Worm (Caenorhabditis elegans): Measurements from ENCODE around the gene ZC204.12.

The ZC204.12 gene

ce11 chrII:1663516-1663915 is 6.4 kb upstream of the ZC204.12 start, which contains the start of gene duxl-1 (continued):
- TF ChIP-seq nhr-25 (tag; optimal IDR thresholded peaks at IDR 0.05; ENCODE audit: borderline replicate concordance, insufficient read depth) (no peak), dmd-9 (GFP tag; IDR thresholded peaks at IDR 0.05) (no peak), lin-39 (tag; optimal IDR thresholded peaks at IDR 0.05) (no peak), fos-1 (tag; optimal IDR thresholded peaks at IDR 0.05) (no peak), aha-1 (tag) (peak; percentile 93), hif-1 (tag; optimal IDR thresholded peaks at IDR 0.05) (peak in 1 of 2 experiments; percentile 86), ztf-7 (tag; optimal IDR thresholded peaks at IDR 0.05) (no peak), tag-97 (GFP tag; IDR thresholded peaks at IDR 0.05) (no peak), php-3 (GFP tag; IDR thresholded peaks at IDR 0.05) (no peak), ceh-28 (tag; optimal IDR thresholded peaks at IDR 0.05) (no peak), nhr-102 (tag; optimal IDR thresholded peaks at IDR 0.05) (peak; percentile 11), lir-3 (tag; optimal IDR thresholded peaks at IDR 0.05) (no peak), F10B5.3 (tag; optimal IDR thresholded peaks at IDR 0.05) (no peak), nhr-237 (tag; optimal IDR thresholded peaks at IDR 0.05) (no peak), Y5F2A.4 (GFP tag; optimal IDR thresholded peaks at IDR 0.05) (no peak), egl-27 (tag; optimal IDR thresholded peaks at IDR 0.05) (no peak), nhr-10 (tag; optimal IDR thresholded peaks at IDR 0.05) (no peak), nhr-11 (tag; optimal IDR thresholded peaks at IDR 0.05) (no peak), hmg-1.1 (GFP tag; IDR thresholded peaks at IDR 0.05) (peak; percentile 33; the same call in 1 of the 2 replicates), snpc-1.2 (GFP tag; IDR thresholded peaks at IDR 0.05) (no peak), mxl-3 (GFP tag; optimal IDR thresholded peaks at IDR 0.05) (peak; percentile 7), F49E8.2 (tag; optimal IDR thresholded peaks at IDR 0.05; ENCODE audit: borderline replicate concordance) (no peak), arid-1 (GFP tag; conservative IDR thresholded peaks at IDR 0.05) (no peak), madf-5 (GFP tag; IDR thresholded peaks at IDR 0.05) (no peak), F44E2.7 (GFP tag; IDR thresholded peaks at IDR 0.05) (no peak), nhr-48 (tag; optimal IDR thresholded peaks at IDR 0.05) (peak; percentile 6), vab-7 (GFP tag; IDR thresholded peaks at IDR 0.05) (no peak), mdt-29 (GFP tag; IDR thresholded peaks at IDR 0.05) (no peak), mdl-1 (tag; optimal IDR thresholded peaks at IDR 0.05) (peak in 1 of 2 experiments; percentile 2), tra-1 (GFP tag; IDR thresholded peaks at IDR 0.05) (no peak), daf-12 (tag; optimal IDR thresholded peaks at IDR 0.05) (no peak), madf-9 (GFP tag; conservative IDR thresholded peaks at IDR 0.05) (no peak), duxl-1 (tag; optimal IDR thresholded peaks at IDR 0.05; ENCODE audit: poor library complexity) (peak; percentile 88), lin-38 (GFP tag; IDR thresholded peaks at IDR 0.05) (no peak)

ce11 chrII:1662881-1663280 is 5.8 kb upstream of the ZC204.12 start, which contains the start of gene ZC204.14:
TSS of gene ZC204.14 (minus strand) at chrII:1662949.
- TF ChIP-seq mes-2 (tag; optimal IDR thresholded peaks at IDR 0.05; ENCODE audit: poor library complexity, severe bottlenecking) (peak; percentile 51), nhr-42 (GFP tag; IDR thresholded peaks at IDR 0.05) (no peak), lin-39 (tag; optimal IDR thresholded peaks at IDR 0.05) (no peak), hlh-11 (tag; optimal IDR thresholded peaks at IDR 0.05) (no peak), daf-8 (GFP tag; IDR thresholded peaks at IDR 0.05) (no peak), ztf-7 (tag; optimal IDR thresholded peaks at IDR 0.05) (no peak), ctbp-1 (GFP tag; IDR thresholded peaks at IDR 0.05) (no peak), Y75B8A.6 (GFP tag; IDR thresholded peaks at IDR 0.05) (no peak), jun-1 (tag; optimal IDR thresholded peaks at IDR 0.05) (no peak), arid-1 (GFP tag; conservative IDR thresholded peaks at IDR 0.05) (no peak), nhr-11 (tag; optimal IDR thresholded peaks at IDR 0.05) (no peak), egl-27 (tag; optimal IDR thresholded peaks at IDR 0.05) (no peak), dmd-8 (GFP tag; IDR thresholded peaks at IDR 0.05) (no peak), lsy-2 (tag; optimal IDR thresholded peaks at IDR 0.05) (peak in 1 of 2 experiments; percentile 46), zip-11 (GFP tag; IDR thresholded peaks at IDR 0.05) (no peak), pqm-1 (tag; optimal IDR thresholded peaks at IDR 0.05) (no peak)
